Worm (Caenorhabditis elegans): ENCODE data around the gene C05C10.3.

The C05C10.3 gene

DNA sequence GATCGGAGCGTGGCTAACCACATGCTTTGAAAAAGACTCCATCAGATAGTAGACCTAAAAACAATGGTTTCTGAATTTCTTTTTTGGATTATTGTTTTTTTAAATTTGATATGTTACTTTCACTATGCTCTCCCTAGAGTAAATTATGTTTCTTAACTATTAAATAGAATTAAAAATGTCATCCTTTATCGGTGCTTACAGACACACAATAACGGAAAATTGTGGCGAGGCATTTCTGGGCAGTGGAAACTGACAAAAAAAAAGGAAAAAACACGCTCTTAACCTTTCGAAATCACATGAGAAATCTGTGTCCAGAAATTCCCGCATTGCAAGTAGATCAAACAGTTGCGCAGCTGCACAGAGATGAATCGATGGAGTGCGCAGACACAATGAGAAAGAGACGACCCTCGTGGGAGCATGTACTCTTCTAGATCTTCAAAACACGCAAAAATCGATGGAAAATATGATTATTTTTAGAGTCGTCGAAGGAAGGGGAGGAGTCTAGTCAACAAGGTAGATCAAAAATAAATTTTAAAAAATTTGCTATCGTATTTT, 43.5 kb upstream of the C05C10.3 start, which contains the start of gene ZK892.6:
TSS of gene ZK892.6 (minus strand) at position 51 of the 555 bp plus-strand sequence.
- TF ChIP-seq madf-5 (GFP tag; IDR thresholded peaks at IDR 0.05) (no peak), dve-1 (tag; optimal IDR thresholded peaks at IDR 0.05; ENCODE audit: insufficient read depth) (no peak), F49E8.2 (tag; optimal IDR thresholded peaks at IDR 0.05; ENCODE audit: borderline replicate concordance) (no peak), zip-2 (tag; optimal IDR thresholded peaks at IDR 0.05) (no peak), jun-1 (tag; optimal IDR thresholded peaks at IDR 0.05) (no peak), snpc-1.2 (GFP tag; IDR thresholded peaks at IDR 0.05) (no peak), mdl-1 (tag; optimal IDR thresholded peaks at IDR 0.05) (no peak), dmd-8 (GFP tag; IDR thresholded peaks at IDR 0.05) (no peak), tra-1 (GFP tag; IDR thresholded peaks at IDR 0.05) (no peak)

- TF ChIP-seq nhr-237 (tag; optimal IDR thresholded peaks at IDR 0.05) (no peak), saeg-2 (GFP tag; IDR thresholded peaks at IDR 0.05) (no peak), Y105C5A.15 (GFP tag; IDR thresholded peaks at IDR 0.05) (no peak), mdt-29 (GFP tag; IDR thresholded peaks at IDR 0.05) (no peak), R02D3.7 (tag; optimal IDR thresholded peaks at IDR 0.05) (no peak), tra-1 (GFP tag; IDR thresholded peaks at IDR 0.05) (no peak), ceh-82 (tag; optimal IDR thresholded peaks at IDR 0.05) (no peak), daf-12 (tag; optimal IDR thresholded peaks at IDR 0.05) (no peak), hlh-30 (tag; optimal IDR thresholded peaks at IDR 0.05; ENCODE audit: insufficient read depth) (no peak), mdl-1 (tag; optimal IDR thresholded peaks at IDR 0.05) (no peak), egl-43 (GFP tag; IDR thresholded peaks at IDR 0.05) (no peak), gei-8 (GFP tag; optimal IDR thresholded peaks at IDR 0.05) (no peak), aly-2 (tag; optimal IDR thresholded peaks at IDR 0.05) (no peak), nhr-77 (tag; optimal IDR thresholded peaks at IDR 0.05) (no peak), dve-1 (tag; optimal IDR thresholded peaks at IDR 0.05; ENCODE audit: insufficient read depth) (no peak), zip-2 (tag; optimal IDR thresholded peaks at IDR 0.05) (no peak), unc-62 (GFP tag; optimal IDR thresholded peaks at IDR 0.05 in 1 of 2) (no peak), unc-62 (tag; optimal IDR thresholded peaks at IDR 0.05) (no peak), Y48G9A.11 (GFP tag; IDR thresholded peaks at IDR 0.05) (no peak), ztf-11 (tag; optimal IDR thresholded peaks at IDR 0.05) (no peak)
These were observed 39.7 kb upstream of the C05C10.3 start, which contains the start of gene R53.8 for ce11 chrII:9976405-9976804. TSS of gene R53.8 (plus strand) at chrII:9976705.

DNA sequence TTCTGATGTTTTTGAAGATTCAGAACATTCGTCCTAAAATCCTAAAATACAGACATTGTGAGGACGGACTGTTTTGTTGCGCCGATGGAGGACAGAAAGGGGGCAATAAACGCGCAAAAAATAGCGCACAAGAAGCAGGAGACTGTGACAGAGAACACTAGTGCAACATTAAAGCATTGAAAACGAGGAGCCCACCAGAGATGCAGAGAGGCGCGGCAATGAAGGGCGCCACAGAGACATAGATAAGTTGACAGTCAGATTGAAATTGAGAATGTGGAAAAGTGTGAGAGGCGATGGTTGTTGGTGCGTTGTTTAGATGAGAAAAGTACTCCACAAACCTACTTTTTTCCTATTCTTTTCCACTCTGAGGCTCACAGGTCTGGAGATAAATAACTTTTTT, 38.3 kb upstream of the C05C10.3 start, which contains the start of gene aakg-5:
TSS of gene aakg-5 (minus strand) at position 159 of the 400 bp plus-strand sequence.
- TF ChIP-seq ztf-11 (tag; optimal IDR thresholded peaks at IDR 0.05) (no peak), mxl-2 (GFP tag; conservative IDR thresholded peaks at IDR 0.05) (no peak), nhr-10 (tag; optimal IDR thresholded peaks at IDR 0.05) (peak; percentile 34), nhr-11 (tag; optimal IDR thresholded peaks at IDR 0.05) (peak; percentile 96), daf-19 (GFP tag; conservative IDR thresholded peaks at IDR 0.05) (no peak), lin-39 (tag; optimal IDR thresholded peaks at IDR 0.05) (no peak), vab-7 (GFP tag; IDR thresholded peaks at IDR 0.05) (no peak), nhr-42 (GFP tag; IDR thresholded peaks at IDR 0.05) (no peak), nhr-28 (tag; optimal IDR thresholded peaks at IDR 0.05) (peak; percentile 86), dpl-1 (GFP tag; optimal IDR thresholded peaks at IDR 0.05) (peak; percentile 63), attf-4 (tag; optimal IDR thresholded peaks at IDR 0.05) (no peak), saeg-2 (GFP tag; IDR thresholded peaks at IDR 0.05) (no peak), snpc-1.2 (GFP tag; IDR thresholded peaks at IDR 0.05) (no peak), egl-43 (GFP tag; IDR thresholded peaks at IDR 0.05) (no peak), lin-13 (GFP tag; optimal IDR thresholded peaks at IDR 0.05) (no peak), arid-1 (GFP tag; conservative IDR thresholded peaks at IDR 0.05) (0 out of 2 replicates have a peak, but pooled peaks have one; percentile 24), Y105C5A.15 (GFP tag; IDR thresholded peaks at IDR 0.05) (no peak), madf-5 (GFP tag; IDR thresholded peaks at IDR 0.05) (0 out of 4 replicates have a peak, but pooled peaks of 1 of the 2 experiments have one; percentile 9), zip-11 (GFP tag; IDR thresholded peaks at IDR 0.05) (no peak), hmg-1.1 (GFP tag; IDR thresholded peaks at IDR 0.05) (peak; percentile 80), lir-3 (tag; optimal IDR thresholded peaks at IDR 0.05) (no peak), rbr-2 (tag; optimal IDR thresholded peaks at IDR 0.05) (peak; percentile 70), dmd-9 (GFP tag; IDR thresholded peaks at IDR 0.05) (no peak), tra-1 (GFP tag; IDR thresholded peaks at IDR 0.05) (peak; percentile 51; the same call in 1 of the 2 replicates), pqm-1 (tag; optimal IDR thresholded peaks at IDR 0.05) (peak; percentile 32), mep-1 (tag; optimal IDR thresholded peaks at IDR 0.05) (peak; percentile 73), F26F4.8 (GFP tag; conservative IDR thresholded peaks at IDR 0.05) (no peak), mdt-29 (GFP tag; IDR thresholded peaks at IDR 0.05) (no peak), hif-1 (tag; optimal IDR thresholded peaks at IDR 0.05) (peak in 1 of 2 experiments; percentile 33), ceh-28 (tag; optimal IDR thresholded peaks at IDR 0.05) (no peak), ZK546.5 (tag; optimal IDR thresholded peaks at IDR 0.05) (no peak)

Measured in whole organism, L4 larva.